Worm (Caenorhabditis elegans) whole organism, L1 larva: Measurements from ENCODE around the gene madf-9.

Experiments
- ces-1 ChIP-seq: fragments of 150-350 bp; optimal IDR thresholded peaks from 2 replicates; lab custom pipeline; 2014; ENCODE audit warnings: missing biosample characterization, missing genetic modification reagents, missing genetic modification characterization
- fos-1 ChIP-seq: fragments of 150-350 bp; optimal IDR thresholded peaks from 2 replicates; lab custom pipeline; 2014; ENCODE audit warnings: missing biosample characterization, missing genetic modification characterization
- hlh-17 ChIP-seq: fragments of 200-800 bp; sonication (Bioruptor generic); optimal IDR thresholded peaks from 2 replicates; lab custom pipeline; 2018; ENCODE audit warnings: missing genetic modification characterization, mild to moderate bottlenecking, missing compliant biosample characterization, moderate library complexity, borderline replicate concordance
- lsy-2 ChIP-seq, 2 experiments: fragments of 150-350 bp; optimal IDR thresholded peaks; 2 replicates each; lab custom pipeline; 2014; ENCODE audit warnings: missing biosample characterization in 2 of 2, missing genetic modification characterization in 2 of 2
- nhr-11 ChIP-seq: fragments of 150-350 bp; optimal IDR thresholded peaks from 2 replicates; lab custom pipeline; 2014; ENCODE audit warnings: missing biosample characterization, missing genetic modification characterization
- skn-1 ChIP-seq: fragments of 150-350 bp; optimal IDR thresholded peaks from 2 replicates; lab custom pipeline; 2014; ENCODE audit warnings: missing biosample characterization, missing genetic modification characterization
- snpc-4 ChIP-seq: fragments of 150-350 bp; optimal IDR thresholded peaks from 2 replicates; lab custom pipeline; 2014; ENCODE audit warnings: missing biosample characterization, missing genetic modification characterization
- sptf-1 ChIP-seq: fragments of 150-350 bp; optimal IDR thresholded peaks from 2 replicates; lab custom pipeline; 2014; ENCODE audit warnings: missing biosample characterization, missing genetic modification characterization
- unc-62 ChIP-seq: fragments of 150-350 bp; optimal IDR thresholded peaks from 2 replicates; lab custom pipeline; 2014; ENCODE audit warnings: missing biosample characterization, missing genetic modification reagents, missing genetic modification characterization
- unc-86 ChIP-seq: sonication (generic microtip); optimal IDR thresholded peaks from 2 replicates; lab custom pipeline; 2016; ENCODE audit warnings: missing genetic modification characterization, missing compliant biosample characterization
- vab-15 ChIP-seq: sonication (generic microtip); optimal IDR thresholded peaks from 2 replicates; lab custom pipeline; 2017; ENCODE audit warnings: missing genotype, mild to moderate bottlenecking, missing genetic modification characterization, missing compliant biosample characterization

- TF ChIP-seq snpc-4 (tag; lab: Kevin White, UChicago) (no peak), sptf-1 (tag; lab: Kevin White, UChicago) (no peak), skn-1 (tag; lab: Kevin White, UChicago) (no peak), unc-62 (GFP tag; lab: Kevin White, UChicago) (no peak), lsy-2 (tag; optimal IDR thresholded peaks at IDR 0.05; lab: Kevin White, UChicago) (no peak), nhr-11 (tag; lab: Kevin White, UChicago) (no peak), unc-86 (tag; lab: Kevin White, UChicago) (no peak), ces-1 (GFP tag; lab: Kevin White, UChicago) (no peak), fos-1 (tag; lab: Kevin White, UChicago) (no peak), hlh-17 (GFP tag; lab: Kevin White, UChicago) (no peak), vab-15 (tag; lab: Kevin White, UChicago) (no peak)
These were observed 8.6 kb downstream of the madf-9 start for ce11 chrIV:3645487-3645886.
